Fruit fly (Drosophila melanogaster) whole organism, prepupa: ENCODE data around the gene CG8312.

Experiments
- Blimp-1 ChIP-seq: fragments of 200-800 bp; sonication (Bioruptor generic); optimal IDR thresholded peaks from 3 replicates; lab custom pipeline; 2017; ENCODE audit warnings: missing biosample characterization, missing genetic modification characterization, mild to moderate bottlenecking, moderate library complexity, missing genetic modification reagents
- CG10631 ChIP-seq: fragments of 200-800 bp; sonication (Bioruptor generic); optimal IDR thresholded peaks from 2 replicates; lab custom pipeline; 2016; ENCODE audit warnings: missing biosample characterization, missing genetic modification characterization
- CG10669 ChIP-seq: fragments of 200-800 bp; sonication (Bioruptor generic); optimal IDR thresholded peaks from 3 replicates; lab custom pipeline; 2018; ENCODE audit warnings: missing biosample characterization, mild to moderate bottlenecking, missing genetic modification characterization, moderate library complexity
- CG11902 ChIP-seq: fragments of 200-800 bp; sonication (Bioruptor generic); optimal IDR thresholded peaks from 3 replicates; lab custom pipeline; 2016; ENCODE audit warnings: missing biosample characterization, missing genetic modification characterization
- CG15336 ChIP-seq: fragments of 200-800 bp; sonication (Bioruptor generic); IDR thresholded peaks from 2 replicates; pipeline ENCODE4 v1.3.6; 2022; ENCODE audit warnings: missing biosample characterization, missing genetic modification characterization
- CG1621 ChIP-seq: fragments of 200-800 bp; sonication (Bioruptor generic); optimal IDR thresholded peaks from 3 replicates; lab custom pipeline; 2018; ENCODE audit warnings: missing biosample characterization, mild to moderate bottlenecking, missing genetic modification characterization
- CG16779 ChIP-seq: fragments of 200-800 bp; sonication (Bioruptor generic); optimal IDR thresholded peaks from 3 replicates; lab custom pipeline; 2017; ENCODE audit warnings: missing biosample characterization, mild to moderate bottlenecking, missing genetic modification characterization
- CG3032 ChIP-seq: fragments of 200-800 bp; optimal IDR thresholded peaks from 2 replicates; lab custom pipeline; 2019; ENCODE audit warnings: missing biosample characterization, mild to moderate bottlenecking, missing genetic modification characterization, moderate library complexity
- CG32006 ChIP-seq: fragments of 200-800 bp; sonication (Bioruptor generic); optimal IDR thresholded peaks from 3 replicates; lab custom pipeline; 2017; ENCODE audit warnings: missing biosample characterization, mild to moderate bottlenecking, missing genetic modification characterization
- CG34406 ChIP-seq: fragments of 200-800 bp; sonication (Bioruptor generic); optimal IDR thresholded peaks from 3 replicates; lab custom pipeline; 2016; ENCODE audit warnings: missing biosample characterization, missing genetic modification characterization
- CG3919 ChIP-seq: fragments of 200-800 bp; sonication (Bioruptor generic); optimal IDR thresholded peaks from 3 replicates; lab custom pipeline; 2016; ENCODE audit warnings: missing biosample characterization, missing genetic modification characterization
- CG4318 ChIP-seq: fragments of 200-800 bp; sonication (Bioruptor generic); optimal IDR thresholded peaks from 3 replicates; lab custom pipeline; 2017; ENCODE audit warnings: missing biosample characterization, mild to moderate bottlenecking, missing genetic modification characterization
- CG6276 ChIP-seq: fragments of 200-800 bp; sonication (Bioruptor generic); optimal IDR thresholded peaks from 2 replicates; lab custom pipeline; 2017; ENCODE audit warnings: missing biosample characterization, mild to moderate bottlenecking, missing genetic modification characterization
- CG6792 ChIP-seq: fragments of 200-800 bp; sonication (Bioruptor generic); optimal IDR thresholded peaks from 3 replicates; lab custom pipeline; 2016; ENCODE audit warnings: missing biosample characterization, missing genetic modification characterization
- CG6854 ChIP-seq: fragments of 200-800 bp; sonication (Bioruptor generic); optimal IDR thresholded peaks from 2 replicates; lab custom pipeline; 2017; ENCODE audit warnings: missing biosample characterization, mild to moderate bottlenecking, missing genetic modification characterization
- CG7368 ChIP-seq: fragments of 200-800 bp; sonication (Bioruptor generic); optimal IDR thresholded peaks from 3 replicates; lab custom pipeline; 2016; ENCODE audit warnings: missing biosample characterization, missing genetic modification characterization
- CG8119 ChIP-seq: fragments of 200-800 bp; sonication (Bioruptor generic); IDR thresholded peaks from 3 replicates; pipeline ENCODE4 v1.3.6; 2022; ENCODE audit warnings: missing biosample characterization, missing genetic modification characterization
- CG8319 ChIP-seq: fragments of 200-800 bp; sonication (Bioruptor generic); optimal IDR thresholded peaks from 3 replicates; lab custom pipeline; 2016; ENCODE audit warnings: missing biosample characterization, missing genetic modification characterization
- CG8632 ChIP-seq: fragments of 200-800 bp; sonication (Bioruptor generic); optimal IDR thresholded peaks from 3 replicates; lab custom pipeline; 2016; ENCODE audit warnings: missing biosample characterization, missing genetic modification characterization
- CG9139 ChIP-seq: fragments of 200-800 bp; sonication (Bioruptor generic); optimal IDR thresholded peaks from 3 replicates; lab custom pipeline; 2017; ENCODE audit warnings: missing biosample characterization, mild to moderate bottlenecking, missing genetic modification characterization
- Eip75B ChIP-seq: fragments of 200-800 bp; sonication (Bioruptor generic); optimal IDR thresholded peaks from 3 replicates; lab custom pipeline; 2016; ENCODE audit warnings: missing biosample characterization, missing genetic modification characterization
- Eip78C ChIP-seq: fragments of 200-800 bp; sonication (Bioruptor generic); peaks from one replicate; lab custom pipeline; 2016; ENCODE audit warnings: missing biosample characterization, missing genetic modification characterization
- Eip93F ChIP-seq: fragments of 200-800 bp; sonication (Bioruptor generic); optimal IDR thresholded peaks from 2 replicates; lab custom pipeline; 2016; ENCODE audit warnings: missing biosample characterization, mild to moderate bottlenecking, missing genetic modification characterization
- Ets96B ChIP-seq: fragments of 200-800 bp; optimal IDR thresholded peaks from 2 replicates; lab custom pipeline; 2019; ENCODE audit warnings: missing biosample characterization, mild to moderate bottlenecking, missing genetic modification characterization, moderate library complexity
- Gug ChIP-seq: fragments of 200-800 bp; sonication (Bioruptor generic); IDR thresholded peaks from 2 replicates; pipeline ENCODE4 v1.3.6; 2022; ENCODE audit warnings: missing biosample characterization, missing genetic modification characterization
- Hr38 ChIP-seq: sonication (Bioruptor generic); optimal IDR thresholded peaks from 2 replicates; lab custom pipeline; 2016; ENCODE audit warnings: missing biosample characterization, missing genetic modification characterization
- Hr4 ChIP-seq: fragments of 200-800 bp; sonication (Bioruptor generic); optimal IDR thresholded peaks from 3 replicates; lab custom pipeline; 2016; ENCODE audit warnings: missing biosample characterization, missing genetic modification characterization
- Lpt ChIP-seq: fragments of 200-800 bp; sonication (Bioruptor generic); optimal IDR thresholded peaks from 3 replicates; lab custom pipeline; 2016; ENCODE audit warnings: missing biosample characterization, missing genetic modification characterization
- Met ChIP-seq: fragments of 200-800 bp; sonication (Bioruptor generic); optimal IDR thresholded peaks from 3 replicates; lab custom pipeline; 2016; ENCODE audit warnings: missing biosample characterization, missing genetic modification characterization
- OdsH ChIP-seq: fragments of 200-800 bp; sonication (Bioruptor generic); optimal IDR thresholded peaks from 3 replicates; lab custom pipeline; 2016; ENCODE audit warnings: missing biosample characterization, missing genetic modification characterization
- Sox102F ChIP-seq: fragments of 200-800 bp; sonication (Bioruptor generic); optimal IDR thresholded peaks from 2 replicates; lab custom pipeline; 2016; ENCODE audit warnings: missing biosample characterization, mild to moderate bottlenecking, missing genetic modification characterization
- achi ChIP-seq: fragments of 200-800 bp; sonication (Bioruptor generic); optimal IDR thresholded peaks from 3 replicates; lab custom pipeline; 2016; ENCODE audit warnings: missing biosample characterization, missing genetic modification characterization
- acj6 ChIP-seq: fragments of 200-800 bp; sonication (Bioruptor generic); optimal IDR thresholded peaks from 3 replicates; lab custom pipeline; 2016; ENCODE audit warnings: missing biosample characterization, missing genetic modification characterization
- cyc ChIP-seq: fragments of 200-800 bp; sonication (Bioruptor generic); optimal IDR thresholded peaks from 3 replicates; lab custom pipeline; 2016; ENCODE audit warnings: missing biosample characterization, missing genetic modification characterization
- dac ChIP-seq: fragments of 200-800 bp; sonication (Bioruptor generic); optimal IDR thresholded peaks from 2 replicates; lab custom pipeline; 2017; ENCODE audit warnings: missing biosample characterization, mild to moderate bottlenecking, missing genetic modification characterization
- eg ChIP-seq: fragments of 200-800 bp; sonication (Bioruptor generic); IDR thresholded peaks from 3 replicates; pipeline ENCODE4 v1.3.6; 2022; ENCODE audit warnings: missing biosample characterization, missing genetic modification characterization
- esn ChIP-seq: fragments of 200-800 bp; sonication (Bioruptor generic); optimal IDR thresholded peaks from 2 replicates; lab custom pipeline; 2016; ENCODE audit warnings: missing biosample characterization, mild to moderate bottlenecking, missing genetic modification characterization, moderate library complexity
- fd59A ChIP-seq: fragments of 200-800 bp; sonication (Bioruptor generic); optimal IDR thresholded peaks from 2 replicates; lab custom pipeline; 2017; ENCODE audit warnings: missing biosample characterization, mild to moderate bottlenecking, missing genetic modification characterization, missing genetic modification reagents
- fkh ChIP-seq: fragments of 200-800 bp; sonication (Bioruptor generic); optimal IDR thresholded peaks from 3 replicates; lab custom pipeline; 2017; ENCODE audit warnings: missing biosample characterization, mild to moderate bottlenecking, missing genetic modification characterization, moderate library complexity
- pdm3 ChIP-seq: fragments of 200-800 bp; sonication (Bioruptor generic); optimal IDR thresholded peaks from 3 replicates; lab custom pipeline; 2016; ENCODE audit warnings: missing biosample characterization, missing genetic modification characterization
- spab ChIP-seq: fragments of 200-800 bp; sonication (Bioruptor generic); optimal IDR thresholded peaks from 2 replicates; lab custom pipeline; 2017; ENCODE audit warnings: missing biosample characterization, mild to moderate bottlenecking, missing genetic modification characterization, missing genetic modification reagents
- ss ChIP-seq, 2 experiments: fragments of 200-800 bp; sonication (Bioruptor generic); optimal IDR thresholded peaks; 2 replicates in 1 of 2; 3 replicates in 1 of 2; lab custom pipeline; 2017 to 2018; ENCODE audit warnings: mild to moderate bottlenecking in 2 of 2, missing biosample characterization in 2 of 2, missing genetic modification characterization in 2 of 2, moderate library complexity in 1 of 2
- svp ChIP-seq: fragments of 200-800 bp; sonication (Bioruptor generic); peaks from one replicate; lab custom pipeline; 2016; ENCODE audit warnings: missing biosample characterization, missing genetic modification characterization
- topi ChIP-seq: fragments of 200-800 bp; sonication (Bioruptor generic); optimal IDR thresholded peaks from 3 replicates; lab custom pipeline; 2016; ENCODE audit warnings: missing biosample characterization, missing genetic modification characterization
- vri ChIP-seq: fragments of 200-800 bp; sonication (Bioruptor generic); optimal IDR thresholded peaks from 3 replicates; lab custom pipeline; 2016; ENCODE audit warnings: missing biosample characterization, mild to moderate bottlenecking, missing genetic modification characterization

The CG8312 gene

DNA sequence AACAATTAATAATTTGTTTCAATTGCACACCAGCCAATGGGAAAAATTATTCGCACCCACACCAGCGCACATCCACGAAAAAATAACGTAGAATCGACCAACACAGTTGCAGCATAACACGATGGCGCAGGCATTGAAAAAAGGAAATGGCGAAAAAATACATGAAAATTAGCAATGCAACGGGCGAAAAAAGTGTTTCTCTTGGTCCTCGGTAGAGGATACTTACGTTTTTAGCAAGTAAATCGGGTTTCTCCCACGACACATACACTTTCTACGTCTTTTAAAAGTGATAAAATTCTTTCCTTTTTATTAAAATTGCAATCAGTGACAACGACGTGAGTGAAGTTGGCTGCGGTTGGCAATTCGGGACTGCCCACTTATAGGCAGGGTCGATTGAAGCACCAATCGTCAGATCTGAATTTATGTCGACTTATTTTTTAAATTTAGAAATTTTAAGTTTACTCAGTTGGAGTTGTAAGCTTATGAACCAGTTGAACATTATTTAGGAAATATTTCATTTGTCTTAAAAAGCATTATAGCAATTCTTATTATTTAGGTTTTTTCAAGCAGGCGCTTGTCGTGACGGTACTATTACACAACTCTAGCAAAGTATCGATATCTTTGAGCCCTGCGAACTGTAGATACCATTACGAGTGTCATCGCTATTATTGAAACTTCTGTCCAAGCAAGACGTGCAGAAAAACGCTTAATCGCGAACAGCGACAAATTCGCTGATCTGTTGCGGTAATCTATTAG is 13.5 kb upstream of the CG8312 start, which contains the start of the genes Kap-alpha3 and Son (continued):
- TF ChIP-seq CG11902 (GFP tag; lab: Kevin White, UChicago) (peak; percentile 74), CG32006 (GFP tag; lab: Kevin White, UChicago) (peak; percentile 79), dac (GFP tag; lab: Kevin White, UChicago) (peak; percentile 63), CG6854 (GFP tag; lab: Kevin White, UChicago) (peak; percentile 92), fd59A (GFP tag; lab: Kevin White, UChicago) (peak; percentile 69), CG16779 (tag; lab: Kevin White, UChicago) (peak; percentile 78), fkh (GFP tag; lab: Kevin White, UChicago) (peak; percentile 81), CG8632 (GFP tag; lab: Kevin White, UChicago) (peak; percentile 72), CG9139 (GFP tag; lab: Kevin White, UChicago) (peak; percentile 83), vri (GFP tag; lab: Kevin White, UChicago) (peak; percentile 91), topi (GFP tag; lab: Kevin White, UChicago) (peak; percentile 88), CG7368 (GFP tag; lab: Kevin White, UChicago) (peak; percentile 81), pdm3 (GFP tag; lab: Kevin White, UChicago) (peak; percentile 88), Met (peak; percentile 89), CG8119 (GFP tag; lab: Robert Waterston, UW) (0 out of 3 replicates have a peak, but pooled peaks have one; percentile 41), svp (no peak), Lpt (GFP tag; lab: Kevin White, UChicago) (peak; percentile 56)
- TF ChIP-seq, all 60 proteins: peak for 58

DNA sequence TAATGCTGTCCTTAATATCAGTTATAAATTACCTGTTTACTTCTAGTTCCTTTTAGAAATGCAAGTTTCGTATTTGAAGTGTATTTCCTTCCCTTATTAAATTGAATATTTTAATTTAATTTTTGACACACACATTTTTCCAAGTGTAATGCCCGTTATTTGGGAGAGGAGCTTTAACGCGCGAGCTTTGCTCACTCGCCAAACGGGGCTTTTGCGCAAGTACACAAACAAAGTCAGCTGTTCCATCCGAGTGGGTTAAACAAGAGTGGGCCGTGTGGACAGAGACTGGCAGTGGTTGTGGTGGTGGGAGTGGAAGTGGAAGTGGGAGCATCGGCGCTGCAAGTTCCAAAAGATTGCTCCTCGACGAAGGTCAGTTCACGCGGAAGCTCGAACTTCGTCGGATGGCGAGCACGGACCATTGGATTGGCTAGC is 10.0 kb upstream of the CG8312 start, which contains the start of gene CG8301:
CG8301 (plus strand) TSS at position 218 of the 432 bp plus-strand sequence.
- TF ChIP-seq Hr38 (no peak), ss (GFP tag; optimal IDR thresholded peaks at IDR 0.05; lab: Kevin White, UChicago) (peak in 1 of 2 experiments; percentile 21), CG8119 (GFP tag; lab: Robert Waterston, UW) (peak; percentile 57; the same call in 2 of the 3 replicates), fd59A (GFP tag; lab: Kevin White, UChicago) (no peak), Eip78C (GFP tag; lab: Kevin White, UChicago) (peak; percentile 35), CG10669 (GFP tag; lab: Kevin White, UChicago) (no peak), cyc (no peak), CG8632 (GFP tag; lab: Kevin White, UChicago) (no peak), Hr4 (GFP tag; lab: Kevin White, UChicago) (peak; percentile 59), CG1621 (tag; lab: Kevin White, UChicago) (no peak), CG6276 (GFP tag; lab: Kevin White, UChicago) (no peak), dac (GFP tag; lab: Kevin White, UChicago) (no peak), eg (GFP tag; lab: Robert Waterston, UW) (peak; percentile 58), CG34406 (peak; percentile 10), CG11902 (GFP tag; lab: Kevin White, UChicago) (no peak), fkh (GFP tag; lab: Kevin White, UChicago) (no peak), pdm3 (GFP tag; lab: Kevin White, UChicago) (peak; percentile 50), Lpt (GFP tag; lab: Kevin White, UChicago) (peak; percentile 21), esn (GFP tag; lab: Kevin White, UChicago) (peak; percentile 51), acj6 (GFP tag; lab: Kevin White, UChicago) (peak; percentile 33), CG3919 (peak; percentile 8), CG9139 (GFP tag; lab: Kevin White, UChicago) (no peak), Met (no peak), Ets96B (tag; lab: Kevin White, UChicago) (peak; percentile 21), Eip93F (GFP tag; lab: Kevin White, UChicago) (no peak), OdsH (peak; percentile 53), Eip75B (GFP tag; lab: Kevin White, UChicago) (peak; percentile 28), CG16779 (tag; lab: Kevin White, UChicago) (peak; percentile 27), spab (no peak), Sox102F (GFP tag; lab: Kevin White, UChicago) (no peak), CG32006 (GFP tag; lab: Kevin White, UChicago) (peak; percentile 51), CG6854 (GFP tag; lab: Kevin White, UChicago) (no peak), CG8319 (GFP tag; lab: Kevin White, UChicago) (no peak), CG6792 (peak; percentile 30), CG10631 (GFP tag; lab: Kevin White, UChicago) (no peak), Blimp-1 (GFP tag; lab: Kevin White, UChicago) (no peak), topi (GFP tag; lab: Kevin White, UChicago) (no peak), Gug (GFP tag; lab: Robert Waterston, UW) (no peak), CG3032 (no peak), svp (no peak), CG15336 (peak; percentile 63), CG4318 (no peak), vri (GFP tag; lab: Kevin White, UChicago) (no peak), achi (GFP tag; lab: Kevin White, UChicago) (peak; percentile 23)
